Worm (Caenorhabditis elegans) whole organism, L4/young adult: Measurements from ENCODE around the gene pmp-2.

ENCODE experiments used
- W03F9.2 ChIP-seq: fragments of 150-350 bp; optimal IDR thresholded peaks from 2 replicates; lab custom pipeline; 2014; ENCODE audit warnings: missing biosample characterization, missing genetic modification characterization
- dao-5 ChIP-seq: sonication (generic microtip); optimal IDR thresholded peaks from 2 replicates; lab custom pipeline; 2016; ENCODE audit warnings: missing genotype, missing genetic modification characterization, moderate library complexity, missing compliant biosample characterization
- him-1 ChIP-seq: sonication (generic microtip); optimal IDR thresholded peaks from 2 replicates; lab custom pipeline; 2016; ENCODE audit warnings: missing genotype, missing genetic modification reagents, missing genetic modification characterization, missing compliant biosample characterization

ce11 chrII:6932978-6933377 is 45.4 kb upstream of the pmp-2 start:
- TF ChIP-seq dao-5 (tag; lab: Kevin White, UChicago) (no peak), him-1 (tag; lab: Kevin White, UChicago) (no peak), W03F9.2 (tag; lab: Kevin White, UChicago) (no peak)
